Fruit fly (Drosophila melanogaster): Measurements from ENCODE around the gene CG7506.

The CG7506 gene

DNA sequence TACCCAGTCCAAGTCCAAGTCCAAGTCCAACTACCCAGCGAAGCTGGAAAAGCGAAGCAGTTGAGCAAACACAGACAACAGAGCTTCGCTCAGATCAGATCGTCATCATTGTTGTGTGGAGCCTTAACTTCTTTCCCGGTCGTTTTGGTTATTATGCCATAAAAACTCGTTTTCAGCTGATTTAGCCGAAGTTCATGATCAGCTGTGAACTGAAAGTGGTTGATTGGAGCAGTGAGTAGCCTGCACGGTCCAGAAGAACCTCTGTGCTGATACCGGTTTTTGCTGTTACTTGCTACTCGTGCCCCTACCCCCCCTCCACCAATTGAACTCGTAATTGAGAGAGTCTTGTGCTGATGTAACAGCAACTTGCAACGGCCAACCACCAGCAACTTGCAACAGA is 30.9 kb downstream of the CG7506 start:
- no peak for TF ChIP-seq CG8478 (optimal IDR thresholded peaks at IDR 0.05)
- no peak for TF ChIP-seq CTCF (optimal IDR thresholded peaks at IDR 0.05)

DNA sequence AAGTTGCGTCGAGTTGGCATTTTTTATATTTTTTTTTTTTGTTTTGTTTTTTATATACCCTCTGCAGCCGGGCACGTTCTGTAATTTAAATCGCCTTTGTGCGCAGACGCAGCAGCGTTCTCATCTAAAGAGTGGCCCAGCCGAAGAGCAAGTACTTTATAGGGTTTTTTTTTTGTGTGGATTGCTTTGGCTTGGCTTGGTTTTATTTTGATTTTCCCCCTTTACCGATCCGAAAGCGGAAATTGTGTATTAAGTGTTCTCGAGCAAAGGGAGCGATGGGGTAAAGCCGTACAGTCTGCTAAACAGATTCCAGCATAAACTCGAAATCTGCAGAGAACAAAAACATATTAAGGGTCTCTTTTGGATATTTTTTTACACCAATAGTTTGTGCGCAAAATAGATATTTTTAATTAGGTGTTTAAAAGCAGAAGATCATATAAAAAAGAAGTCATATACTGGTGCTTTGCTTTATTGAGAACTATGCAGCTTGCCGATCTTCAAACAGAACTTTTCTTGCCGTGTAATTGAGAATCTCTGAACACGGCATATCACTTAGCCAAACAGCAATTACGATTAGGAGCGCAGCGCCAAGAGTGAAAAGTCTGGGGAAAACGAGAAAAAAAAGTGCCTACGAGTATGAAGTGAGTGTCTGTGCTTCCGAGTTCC is 35.0 kb downstream of the CG7506 start:
- TF ChIP-seq CG8478 (optimal IDR thresholded peaks at IDR 0.05) (no peak), CTCF (optimal IDR thresholded peaks at IDR 0.05) (no peak)

DNA sequence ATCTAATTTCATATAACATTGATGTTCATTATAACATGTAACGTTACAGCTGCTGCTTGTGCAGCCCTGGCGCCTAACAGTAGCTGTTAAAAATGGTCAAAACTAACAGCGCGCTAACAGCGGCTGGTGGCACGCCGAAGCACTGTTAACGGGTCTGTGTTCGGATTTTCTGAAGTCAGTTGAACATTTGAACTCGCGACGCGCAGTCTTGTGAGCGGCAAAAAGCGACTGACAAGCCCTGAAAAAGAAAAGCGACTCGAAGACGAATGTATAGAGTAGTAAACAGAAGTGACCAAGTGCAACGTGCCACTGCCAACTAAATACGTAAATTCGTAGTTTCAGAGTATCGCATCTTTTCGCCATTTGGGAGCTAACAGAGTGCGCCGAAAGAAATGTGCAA is 36.6 kb downstream of the CG7506 start:
- TF ChIP-seq CTCF (optimal IDR thresholded peaks at IDR 0.05) (no peak), CG8478 (optimal IDR thresholded peaks at IDR 0.05) (no peak)

DNA sequence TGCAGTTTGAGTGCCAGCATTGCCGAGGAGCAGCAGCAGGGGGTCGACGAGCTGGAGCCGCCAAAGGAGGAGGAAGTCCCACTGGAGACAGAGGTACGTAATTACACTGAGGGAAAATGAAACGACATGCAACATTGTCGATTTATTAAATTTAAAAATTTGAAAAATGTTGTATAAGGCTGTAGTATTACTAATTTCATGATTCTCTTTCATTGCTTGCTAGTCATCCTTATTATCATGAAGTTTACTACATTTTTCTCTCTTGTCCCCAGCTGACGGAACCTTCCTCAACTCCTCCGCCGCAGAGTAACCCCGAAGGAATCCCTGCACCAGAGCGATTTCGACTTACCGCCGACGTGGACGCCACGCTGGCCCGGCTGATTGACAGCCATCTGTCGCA is 38.1 kb downstream of the CG7506 start:
- no peak for TF ChIP-seq CG8478 (optimal IDR thresholded peaks at IDR 0.05)
- no peak for TF ChIP-seq CTCF (optimal IDR thresholded peaks at IDR 0.05)

DNA sequence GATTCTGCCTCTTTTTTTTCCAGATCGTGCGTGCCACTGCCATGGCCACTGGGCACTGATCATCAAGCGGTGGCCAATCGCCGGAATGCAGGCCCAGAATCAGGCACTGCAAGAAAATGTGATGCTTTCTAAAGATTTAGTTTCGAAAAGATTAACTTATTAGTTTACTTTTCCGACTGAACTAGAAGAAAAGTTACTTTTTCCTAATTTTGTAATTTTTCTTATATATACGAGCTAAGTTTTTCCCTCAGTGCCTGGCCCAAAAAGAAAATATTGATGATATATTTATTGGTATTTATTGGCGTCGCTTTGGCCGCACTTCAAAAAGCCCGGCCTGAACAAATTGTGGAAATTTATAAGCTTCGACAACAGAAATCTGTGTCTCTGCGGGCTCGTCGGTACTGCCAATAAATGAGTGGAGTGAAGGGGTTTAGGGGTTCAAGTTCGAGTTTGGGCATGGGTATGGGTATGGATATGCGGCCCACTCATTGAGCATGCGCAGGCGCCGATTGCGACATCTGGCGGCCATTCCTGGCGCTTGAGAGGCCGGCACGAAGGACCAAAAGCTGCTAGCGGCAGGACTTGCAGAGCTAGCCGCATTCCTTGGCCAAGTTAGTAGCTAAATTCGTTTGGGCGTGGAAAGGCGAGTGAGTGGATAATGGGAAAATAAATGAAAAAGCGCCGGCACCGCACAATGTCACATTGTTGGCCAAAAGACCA is 40.2 kb downstream of the CG7506 start:
- TF ChIP-seq CTCF (optimal IDR thresholded peaks at IDR 0.05) (peak; percentile 47 to 50), CG8478 (optimal IDR thresholded peaks at IDR 0.05) (no peak)

DNA sequence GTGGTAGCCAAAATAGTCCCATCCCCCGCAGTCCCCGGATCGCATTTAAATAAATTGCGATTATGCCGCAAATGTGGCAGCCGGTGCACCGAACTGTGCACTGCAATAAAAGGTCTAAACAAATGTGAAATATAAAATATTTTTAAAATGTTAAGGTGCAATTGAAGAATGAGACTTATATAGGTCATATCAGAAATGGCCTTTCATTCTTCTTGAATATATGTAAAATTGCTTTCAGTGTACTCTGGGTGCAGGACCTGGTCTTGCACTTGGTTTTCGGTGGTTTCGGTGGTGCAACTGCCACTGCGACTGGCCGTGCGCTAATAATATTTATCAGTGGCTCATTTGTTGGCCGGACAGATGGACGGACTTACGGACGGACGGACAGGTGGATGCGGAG is 43.1 kb downstream of the CG7506 start:
- TF ChIP-seq CG8478 (optimal IDR thresholded peaks at IDR 0.05): no peak

DNA sequence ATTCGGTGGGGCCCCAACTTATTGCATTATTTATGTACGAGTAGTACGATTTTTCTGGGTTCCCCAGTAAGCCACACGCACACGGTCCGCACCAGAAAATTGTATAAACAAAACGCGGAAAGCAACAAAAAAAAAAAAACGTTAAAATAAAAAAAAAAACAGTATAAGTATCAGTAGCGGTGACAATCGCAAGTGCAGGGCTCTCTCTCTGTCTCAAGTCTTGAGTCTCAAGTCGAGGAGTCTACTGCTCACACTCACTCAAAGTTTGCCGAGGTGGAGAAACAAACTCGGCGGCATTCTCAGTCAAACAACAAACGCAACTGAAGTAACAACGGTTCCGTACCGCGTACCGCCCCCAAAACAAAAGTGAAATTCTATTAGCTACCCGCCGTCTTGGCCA is 48.7 kb downstream of the CG7506 start, which contains the start of gene Pura:
TSS of gene Pura (plus strand) at position 301 of the 400 bp plus-strand sequence.
- TF ChIP-seq CG8478 (optimal IDR thresholded peaks at IDR 0.05) (no peak), CTCF (optimal IDR thresholded peaks at IDR 0.05) (no peak)

DNA sequence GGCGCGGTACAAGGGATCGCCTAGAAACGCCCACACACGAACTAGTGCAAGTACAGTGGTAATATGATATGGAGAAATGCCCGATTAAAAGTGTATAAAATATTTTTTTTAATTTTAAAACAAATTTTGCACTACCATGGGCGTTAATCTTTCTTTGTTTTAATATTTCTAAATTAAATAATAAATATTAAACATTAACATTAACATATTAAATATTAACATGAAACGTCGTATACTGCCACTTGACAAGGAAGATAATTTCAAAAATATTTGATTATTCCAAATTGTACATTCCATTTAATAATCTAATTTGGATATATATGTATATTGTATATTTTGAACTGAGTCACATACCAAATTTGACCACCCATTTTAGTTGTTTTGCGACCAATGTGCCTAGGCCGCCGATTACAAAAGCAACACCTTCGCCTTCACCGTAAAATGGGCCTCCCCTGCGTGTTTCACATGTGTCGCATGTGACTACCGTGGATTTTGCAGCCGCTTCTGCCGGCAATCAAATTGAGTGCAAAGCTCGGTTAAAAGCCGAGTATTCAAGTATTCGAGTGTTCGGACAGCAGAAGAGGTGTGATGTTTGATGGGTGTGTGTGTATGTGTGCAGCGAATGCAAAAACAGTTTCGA is 49.2 kb downstream of the CG7506 start:
- no peak for TF ChIP-seq CTCF (optimal IDR thresholded peaks at IDR 0.05)
- TF ChIP-seq CG8478 (optimal IDR thresholded peaks at IDR 0.05): no peak

DNA sequence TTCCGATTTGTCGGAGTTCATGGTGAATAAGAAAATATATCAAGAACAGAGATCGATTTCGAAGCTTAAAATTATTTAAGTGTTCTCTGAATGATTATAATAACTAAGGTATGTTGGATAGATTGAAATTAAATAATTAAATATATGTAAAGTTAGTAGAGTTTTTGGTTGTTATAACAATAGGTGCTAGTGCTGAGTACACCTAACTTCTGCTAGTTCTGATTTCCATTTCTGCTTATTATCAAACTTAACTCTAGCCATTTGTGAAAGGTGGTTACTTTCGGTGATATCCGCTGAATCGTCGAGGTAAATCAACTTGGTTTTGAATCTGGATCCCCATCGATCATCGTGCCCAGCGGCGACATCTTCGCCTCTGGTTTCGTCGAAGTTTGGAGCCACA is 50.5 kb downstream of the CG7506 start, which contains the start of gene t-Grip84:
TSS of gene t-Grip84 (minus strand) at position 101 of the 400 bp plus-strand sequence.
- no peak for TF ChIP-seq CTCF (optimal IDR thresholded peaks at IDR 0.05)
- no peak for TF ChIP-seq CG8478 (optimal IDR thresholded peaks at IDR 0.05)
